Worm (Caenorhabditis elegans): ENCODE measurements around the gene best-5.

best-5 gene

ce11 chrIII:9669546-9669945 lies 20.5 kb downstream of the best-5 start (continued):
- no peak for TF ChIP-seq blmp-1 (tag; optimal IDR thresholded peaks at IDR 0.05)
- no peak for TF ChIP-seq unc-98 (GFP tag; IDR thresholded peaks at IDR 0.05)
- no peak for TF ChIP-seq ceh-88 (GFP tag; IDR thresholded peaks at IDR 0.05)
- TF ChIP-seq nhr-84 (tag; optimal IDR thresholded peaks at IDR 0.05), result no peak
- no peak for TF ChIP-seq alr-1 (tag; optimal IDR thresholded peaks at IDR 0.05; ENCODE audit: borderline replicate concordance)
- TF ChIP-seq ets-5 (GFP tag; IDR thresholded peaks at IDR 0.05), result no peak
- peak; percentile 70 for TF ChIP-seq dsc-1 (tag; optimal IDR thresholded peaks at IDR 0.05)
- TF ChIP-seq fos-1 (tag; optimal IDR thresholded peaks at IDR 0.05), result no peak
- TF ChIP-seq irx-1 (tag; optimal IDR thresholded peaks at IDR 0.05), result no peak
- no peak for TF ChIP-seq sup-37 (GFP tag; optimal IDR thresholded peaks at IDR 0.05)
- peak; percentile 44 for TF ChIP-seq nhr-47 (tag; optimal IDR thresholded peaks at IDR 0.05)
- TF ChIP-seq fkh-8 (tag; optimal IDR thresholded peaks at IDR 0.05), result peak; percentile 59
- no peak for TF ChIP-seq mef-2 (tag; optimal IDR thresholded peaks at IDR 0.05)
- TF ChIP-seq aly-2 (tag; optimal IDR thresholded peaks at IDR 0.05), result no peak

- TF ChIP-seq nhr-71 (tag; optimal IDR thresholded peaks at IDR 0.05) (peak; percentile 83), skn-1 (tag; optimal IDR thresholded peaks at IDR 0.05) (no peak), nhr-19 (GFP tag; conservative IDR thresholded peaks at IDR 0.05) (peak; percentile 68), jun-1 (tag; optimal IDR thresholded peaks at IDR 0.05) (peak; percentile 64), fos-1 (tag; optimal IDR thresholded peaks at IDR 0.05) (peak; percentile 57), sox-4 (tag; optimal IDR thresholded peaks at IDR 0.05) (no peak), isw-1 (GFP tag; IDR thresholded peaks at IDR 0.05) (peak; percentile 44), C04F5.9 (tag; optimal IDR thresholded peaks at IDR 0.05) (peak; percentile 45), nhr-77 (tag; optimal IDR thresholded peaks at IDR 0.05) (peak; percentile 69), aha-1 (tag; optimal IDR thresholded peaks at IDR 0.05) (no peak), lin-14 (GFP tag; optimal IDR thresholded peaks at IDR 0.05) (peak; percentile 96), nhr-237 (tag; optimal IDR thresholded peaks at IDR 0.05) (no peak), ceh-88 (GFP tag; IDR thresholded peaks at IDR 0.05) (no peak), rnt-1 (tag; optimal IDR thresholded peaks at IDR 0.05) (peak; percentile 57), mdl-1 (tag; optimal IDR thresholded peaks at IDR 0.05) (peak; percentile 36 to 61), ztf-4 (tag; optimal IDR thresholded peaks at IDR 0.05) (peak; percentile 56), fkh-8 (tag; optimal IDR thresholded peaks at IDR 0.05) (peak; percentile 84), snpc-4 (tag; optimal IDR thresholded peaks at IDR 0.05) (peak; percentile 64), snu-23 (GFP tag; optimal IDR thresholded peaks at IDR 0.05) (peak; percentile 65), tbx-2 (tag; optimal IDR thresholded peaks at IDR 0.05) (peak; percentile 62), ets-5 (GFP tag; IDR thresholded peaks at IDR 0.05) (no peak), nhr-85 (tag) (peak; percentile 86), C16A3.4 (tag; optimal IDR thresholded peaks at IDR 0.05) (peak; percentile 42), vab-15 (tag; optimal IDR thresholded peaks at IDR 0.05) (no peak), nhr-90 (tag; optimal IDR thresholded peaks at IDR 0.05; ENCODE audit: poor library complexity) (peak; percentile 51), dpl-1 (GFP tag; optimal IDR thresholded peaks at IDR 0.05) (peak in 2 of 3 experiments; percentile 13 to 51), mab-9 (GFP tag; IDR thresholded peaks at IDR 0.05) (peak; percentile 51; the same call in 1 of the 2 replicates), pax-3 (tag; optimal IDR thresholded peaks at IDR 0.05) (no peak), nhr-47 (tag; optimal IDR thresholded peaks at IDR 0.05) (peak; percentile 73), irx-1 (tag; optimal IDR thresholded peaks at IDR 0.05) (peak; percentile 50), swsn-7 (tag; optimal IDR thresholded peaks at IDR 0.05) (peak; percentile 67), dsc-1 (tag; optimal IDR thresholded peaks at IDR 0.05) (peak; percentile 53), lin-35 (GFP tag; optimal IDR thresholded peaks at IDR 0.05) (peak; percentile 53 to 56), efl-3 (GFP tag; optimal IDR thresholded peaks at IDR 0.05) (peak; percentile 6), alr-1 (tag; optimal IDR thresholded peaks at IDR 0.05; ENCODE audit: borderline replicate concordance) (no peak), unc-86 (tag; optimal IDR thresholded peaks at IDR 0.05) (peak; percentile 75), xbp-1 (tag; optimal IDR thresholded peaks at IDR 0.05) (peak; percentile 23), sptf-1 (tag; optimal IDR thresholded peaks at IDR 0.05) (no peak), blmp-1 (tag; optimal IDR thresholded peaks at IDR 0.05) (peak; percentile 41), mef-2 (tag; optimal IDR thresholded peaks at IDR 0.05) (no peak), elt-2 (tag; optimal IDR thresholded peaks at IDR 0.05) (peak; percentile 74), egl-27 (tag; optimal IDR thresholded peaks at IDR 0.05) (peak in 1 of 2 experiments; percentile 33), elt-3 (tag; optimal IDR thresholded peaks at IDR 0.05) (peak in 2 of 6 experiments; percentile 8 to 31), ceh-82 (tag; optimal IDR thresholded peaks at IDR 0.05) (peak; percentile 6 to 84 (median 31))
Measured at ce11 chrIII:9667591-9668265, 22.3 kb downstream of the best-5 start, which contains the start of gene C07A9.9. TSS of gene C07A9.9 (minus strand) at chrIII:9667641.

All from whole organism, L1 larva.